Worm (Caenorhabditis elegans) whole organism, mixed stage, embryonic: ENCODE results near the gene vha-1.

Experiments
- M03D4.4 ChIP-seq: sonication (generic microtip); optimal IDR thresholded peaks from 2 replicates; lab custom pipeline; 2017; ENCODE audit warnings: mild to moderate bottlenecking, missing genetic modification characterization, missing compliant biosample characterization
- bed-3 ChIP-seq: fragments of 200-800 bp; sonication (Bioruptor generic); optimal IDR thresholded peaks from 3 replicates; lab custom pipeline; 2018; ENCODE audit warnings: mild to moderate bottlenecking, missing genetic modification characterization, moderate library complexity, missing compliant biosample characterization
- blmp-1 ChIP-seq: fragments of 150-350 bp; optimal IDR thresholded peaks from 2 replicates; lab custom pipeline; 2014; ENCODE audit warnings: missing biosample characterization, missing genetic modification characterization
- ceh-39 ChIP-seq: fragments of 150-350 bp; optimal IDR thresholded peaks from 2 replicates; lab custom pipeline; 2014; ENCODE audit warnings: missing biosample characterization, missing genetic modification characterization
- ceh-43 ChIP-seq: fragments of 200-800 bp; sonication (Bioruptor generic); optimal IDR thresholded peaks from 2 replicates; lab custom pipeline; 2018; ENCODE audit warnings: mild to moderate bottlenecking, missing genetic modification characterization, moderate library complexity, missing compliant biosample characterization
- ceh-83 ChIP-seq: fragments of 200-800 bp; sonication (Bioruptor generic); optimal IDR thresholded peaks from 2 replicates; lab custom pipeline; 2018; ENCODE audit warnings: mild to moderate bottlenecking, missing genetic modification characterization, missing compliant biosample characterization
- ces-1 ChIP-seq: fragments of 150-350 bp; optimal IDR thresholded peaks from 2 replicates; lab custom pipeline; 2014; ENCODE audit warnings: missing biosample characterization, missing genetic modification reagents, missing genetic modification characterization
- cnd-1 ChIP-seq: fragments of 200-800 bp; sonication (Bioruptor generic); optimal IDR thresholded peaks from 2 replicates; lab custom pipeline; 2018; ENCODE audit warnings: mild to moderate bottlenecking, missing genetic modification characterization, missing compliant biosample characterization
- drap-1 ChIP-seq: fragments of 200-800 bp; sonication (Bioruptor generic); optimal IDR thresholded peaks from 3 replicates; lab custom pipeline; 2018; ENCODE audit warnings: mild to moderate bottlenecking, missing genetic modification characterization, missing compliant biosample characterization
- elt-1 ChIP-seq: sonication (generic microtip); optimal IDR thresholded peaks from 2 replicates; lab custom pipeline; 2017; ENCODE audit warnings: missing genetic modification characterization, mild to moderate bottlenecking, missing compliant biosample characterization, antibody characterized with exemption, moderate library complexity, borderline replicate concordance; ENCODE audit not compliant: insufficient read depth
- elt-3 ChIP-seq: fragments of 150-350 bp; optimal IDR thresholded peaks from 2 replicates; lab custom pipeline; 2014; ENCODE audit warnings: missing biosample characterization, missing genetic modification characterization
- ham-2 ChIP-seq: fragments of 200-800 bp; sonication (Bioruptor generic); optimal IDR thresholded peaks from 2 replicates; lab custom pipeline; 2018; ENCODE audit warnings: mild to moderate bottlenecking, missing genetic modification characterization, missing compliant biosample characterization
- hlh-1 ChIP-seq: fragments of 150-350 bp; optimal IDR thresholded peaks from 2 replicates; lab custom pipeline; 2014; ENCODE audit warnings: missing biosample characterization, missing genetic modification reagents, missing genetic modification characterization
- lin-13 ChIP-seq: fragments of 150-350 bp; optimal IDR thresholded peaks from 2 replicates; lab custom pipeline; 2014; ENCODE audit warnings: missing biosample characterization, missing genetic modification characterization
- lin-32 ChIP-seq: fragments of 200-800 bp; sonication (Bioruptor generic); optimal IDR thresholded peaks from 2 replicates; lab custom pipeline; 2018; ENCODE audit warnings: mild to moderate bottlenecking, missing genetic modification characterization, missing compliant biosample characterization
- lsy-2 ChIP-seq: fragments of 150-350 bp; optimal IDR thresholded peaks from 2 replicates; lab custom pipeline; 2014; ENCODE audit warnings: missing biosample characterization, missing genetic modification characterization
- mab-5 ChIP-seq: fragments of 150-350 bp; optimal IDR thresholded peaks from 2 replicates; lab custom pipeline; 2014; ENCODE audit warnings: missing biosample characterization, missing genetic modification characterization
- mep-1 ChIP-seq: fragments of 150-350 bp; optimal IDR thresholded peaks from 2 replicates; lab custom pipeline; 2017; ENCODE audit warnings: missing biosample characterization, missing genetic modification reagents, missing genetic modification characterization, inconsistent platforms
- mls-2 ChIP-seq: sonication (generic microtip); optimal IDR thresholded peaks from 2 replicates; lab custom pipeline; 2016; ENCODE audit warnings: mild to moderate bottlenecking, missing genetic modification characterization, moderate library complexity, missing compliant biosample characterization
- nhr-12 ChIP-seq: fragments of 150-350 bp; optimal IDR thresholded peaks from 2 replicates; lab custom pipeline; 2014; ENCODE audit warnings: missing biosample characterization, missing genetic modification characterization
- nhr-2 ChIP-seq: fragments of 150-350 bp; optimal IDR thresholded peaks from 2 replicates; lab custom pipeline; 2014; ENCODE audit warnings: missing biosample characterization, missing genetic modification characterization
- nhr-28 ChIP-seq: fragments of 150-350 bp; optimal IDR thresholded peaks from 2 replicates; lab custom pipeline; 2014; ENCODE audit warnings: missing biosample characterization, missing genetic modification characterization
- nhr-76 ChIP-seq: sonication (generic microtip); optimal IDR thresholded peaks from 2 replicates; lab custom pipeline; 2017; ENCODE audit warnings: missing biosample characterization, missing genetic modification characterization
- pha-4 ChIP-seq: fragments of 150-350 bp; optimal IDR thresholded peaks from 2 replicates; lab custom pipeline; 2018; ENCODE audit warnings: missing biosample characterization, missing genetic modification reagents, missing genetic modification characterization
- sem-2 ChIP-seq: fragments of 200-800 bp; sonication (Bioruptor generic); optimal IDR thresholded peaks from 2 replicates; lab custom pipeline; 2018; ENCODE audit warnings: mild to moderate bottlenecking, missing genetic modification characterization, missing compliant biosample characterization
- sptf-1 ChIP-seq: sonication (generic microtip); optimal IDR thresholded peaks from 2 replicates; lab custom pipeline; 2017; ENCODE audit warnings: mild to moderate bottlenecking, missing genetic modification characterization, moderate library complexity, missing compliant biosample characterization
- tbx-8 ChIP-seq: fragments of 200-800 bp; sonication (Bioruptor generic); optimal IDR thresholded peaks from 2 replicates; lab custom pipeline; 2018; ENCODE audit warnings: mild to moderate bottlenecking, missing genetic modification characterization, moderate library complexity, missing compliant biosample characterization
- unc-39 ChIP-seq: fragments of 150-350 bp; optimal IDR thresholded peaks from 2 replicates; lab custom pipeline; 2014; ENCODE audit warnings: missing biosample characterization, missing genetic modification characterization
- zip-8 ChIP-seq: fragments of 150-350 bp; optimal IDR thresholded peaks from 2 replicates; lab custom pipeline; 2014; ENCODE audit warnings: missing biosample characterization, missing genetic modification characterization
- ztf-11 ChIP-seq: fragments of 150-350 bp; optimal IDR thresholded peaks from 2 replicates; lab custom pipeline; 2014; ENCODE audit warnings: missing biosample characterization, missing genetic modification characterization

The vha-1 gene

ce11 chrIII:9782483-9783081, 1.5 kb downstream of the vha-1 start, which contains the start of gene R10E11.6:
Gene R10E11.6 (plus strand): TSS chrIII:9783006.
- TF ChIP-seq drap-1 (no peak), nhr-28 (tag; lab: Kevin White, UChicago) (no peak), cnd-1 (tag; lab: Kevin White, UChicago) (no peak), unc-39 (no peak), pha-4 (tag; lab: Kevin White, UChicago) (no peak), lin-32 (no peak), blmp-1 (tag; lab: Kevin White, UChicago) (no peak), bed-3 (GFP tag; lab: Kevin White, UChicago) (no peak), M03D4.4 (tag; lab: Kevin White, UChicago) (no peak), nhr-2 (tag; lab: Kevin White, UChicago) (no peak), tbx-8 (GFP tag; lab: Kevin White, UChicago) (no peak), ztf-11 (no peak)
- TF ChIP-seq, all 35 proteins: peak for 0

- no peak for TF ChIP-seq pha-4 (tag; lab: Kevin White, UChicago)
- no peak for TF ChIP-seq zip-8 (tag; lab: Kevin White, UChicago)
- peak; percentile 12 for TF ChIP-seq ceh-43 (GFP tag; lab: Kevin White, UChicago)
- no peak for TF ChIP-seq unc-39
- no peak for TF ChIP-seq drap-1
- TF ChIP-seq bed-3 (GFP tag; lab: Kevin White, UChicago): no peak
- no peak for TF ChIP-seq nhr-2 (tag; lab: Kevin White, UChicago)
- no peak for TF ChIP-seq ces-1 (GFP tag; lab: Kevin White, UChicago)
- no peak for TF ChIP-seq elt-3 (tag; lab: Kevin White, UChicago)
- TF ChIP-seq blmp-1 (tag; lab: Kevin White, UChicago): no peak
- TF ChIP-seq sptf-1 (tag; lab: Kevin White, UChicago): no peak
- TF ChIP-seq ceh-83 (GFP tag; lab: Kevin White, UChicago): no peak
- TF ChIP-seq nhr-76 (tag; lab: Kevin White, UChicago): no peak
- TF ChIP-seq cnd-1 (tag; lab: Kevin White, UChicago): no peak
- peak; percentile 40 for TF ChIP-seq mls-2
Observed at ce11 chrIII:9783133-9783590, 2.1 kb downstream of the vha-1 start.

ce11 chrIII:9786776-9787175, 5.7 kb downstream of the vha-1 start:
- TF ChIP-seq ceh-43 (GFP tag; lab: Kevin White, UChicago): no peak
- TF ChIP-seq blmp-1 (tag; lab: Kevin White, UChicago): no peak
- no peak for TF ChIP-seq lin-13 (tag; lab: Kevin White, UChicago)
- no peak for TF ChIP-seq nhr-2 (tag; lab: Kevin White, UChicago)
- TF ChIP-seq elt-3 (tag; lab: Kevin White, UChicago): no peak
- TF ChIP-seq nhr-76 (tag; lab: Kevin White, UChicago): no peak
- TF ChIP-seq tbx-8 (GFP tag; lab: Kevin White, UChicago): no peak
- TF ChIP-seq nhr-28 (tag; lab: Kevin White, UChicago): no peak
- TF ChIP-seq ceh-39: no peak
- TF ChIP-seq sem-2 (GFP tag; lab: Kevin White, UChicago): no peak
- TF ChIP-seq mab-5 (tag; lab: Kevin White, UChicago): no peak
- TF ChIP-seq mep-1 (tag; lab: Kevin White, UChicago): no peak
- TF ChIP-seq mls-2: no peak
- no peak for TF ChIP-seq elt-1 (tag; lab: Kevin White, UChicago)

ce11 chrIII:9789083-9789482, 8.0 kb downstream of the vha-1 start:
- TF ChIP-seq pha-4 (tag; lab: Kevin White, UChicago) (no peak), nhr-12 (no peak), zip-8 (tag; lab: Kevin White, UChicago) (no peak), lin-32 (no peak), ces-1 (GFP tag; lab: Kevin White, UChicago) (no peak), ham-2 (GFP tag; lab: Kevin White, UChicago) (no peak), mab-5 (tag; lab: Kevin White, UChicago) (no peak), drap-1 (no peak), hlh-1 (tag; lab: Kevin White, UChicago) (no peak)

- no peak for TF ChIP-seq lsy-2
- no peak for TF ChIP-seq elt-1 (tag; lab: Kevin White, UChicago)
Observed at ce11 chrIII:9789607-9790073, 8.6 kb downstream of the vha-1 start, which contains the start of gene R10E11.5. Gene R10E11.5 (minus strand): TSS chrIII:9789657.
